Worm (Caenorhabditis elegans) whole organism, mixed stage, embryonic: ENCODE data around the gene cka-1.
A peak's percentile ranks its signal among the peaks of the same experiment; 100 is the strongest.

ENCODE experiments used
- ham-2 ChIP-seq: fragments of 200-800 bp; sonication (Bioruptor generic); optimal IDR thresholded peaks from 2 replicates; lab custom pipeline; 2018; ENCODE audit warnings: mild to moderate bottlenecking, missing genetic modification characterization, missing compliant biosample characterization
- nhr-12 ChIP-seq: fragments of 150-350 bp; optimal IDR thresholded peaks from 2 replicates; lab custom pipeline; 2014; ENCODE audit warnings: missing biosample characterization, missing genetic modification characterization
- nhr-76 ChIP-seq: sonication (generic microtip); optimal IDR thresholded peaks from 2 replicates; lab custom pipeline; 2017; ENCODE audit warnings: missing biosample characterization, missing genetic modification characterization
- zip-8 ChIP-seq: fragments of 150-350 bp; optimal IDR thresholded peaks from 2 replicates; lab custom pipeline; 2014; ENCODE audit warnings: missing biosample characterization, missing genetic modification characterization
- ztf-11 ChIP-seq: fragments of 150-350 bp; optimal IDR thresholded peaks from 2 replicates; lab custom pipeline; 2014; ENCODE audit warnings: missing biosample characterization, missing genetic modification characterization

DNA sequence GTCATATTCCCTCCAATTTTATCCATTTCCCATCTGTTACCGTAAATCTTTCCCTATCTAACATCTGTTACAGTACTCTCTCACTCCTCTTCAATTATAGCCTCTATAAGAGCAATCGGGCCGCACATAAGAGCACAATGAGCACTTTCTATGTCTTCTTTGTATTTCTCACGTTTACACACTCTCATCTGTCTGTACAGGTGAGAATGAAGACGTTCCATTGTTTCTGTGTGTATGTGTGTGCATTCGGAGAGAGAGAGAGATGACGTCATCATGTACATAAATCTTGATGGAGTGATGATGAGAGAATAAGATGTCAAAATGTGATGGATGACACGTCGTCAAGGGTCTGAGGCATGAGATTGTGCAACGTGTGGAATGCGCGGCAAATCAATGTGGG is 33.4 kb upstream of the cka-1 start:
- TF ChIP-seq ham-2 (GFP tag; lab: Kevin White, UChicago) (no peak), ztf-11 (tag; lab: Kevin White, UChicago) (peak; percentile 25), nhr-76 (no peak), zip-8 (tag; lab: Kevin White, UChicago) (peak; percentile 93), nhr-12 (tag; lab: Kevin White, UChicago) (peak; percentile 5)
